Worm (Caenorhabditis elegans) whole organism, late embryonic: ENCODE results near the gene F41G4.13.

Source experiments
- C38D4.7 ChIP-seq: fragments of 200-800 bp; sonication (Bioruptor generic); optimal IDR thresholded peaks from 2 replicates; lab custom pipeline; 2018; ENCODE audit warnings: mild to moderate bottlenecking, missing genetic modification characterization, moderate library complexity, missing compliant biosample characterization
- F13H6.1 ChIP-seq: sonication (generic microtip); optimal IDR thresholded peaks from 2 replicates; lab custom pipeline; 2016; ENCODE audit warnings: missing genetic modification characterization, missing compliant biosample characterization
- K09A11.1 ChIP-seq: sonication (generic microtip); optimal IDR thresholded peaks from 2 replicates; lab custom pipeline; 2017; ENCODE audit warnings: antibody characterized with exemption, mild to moderate bottlenecking, missing genetic modification characterization, missing compliant biosample characterization; ENCODE audit not compliant: insufficient read depth
- T23F11.4 ChIP-seq: fragments of 200-800 bp; sonication (Bioruptor generic); optimal IDR thresholded peaks from 2 replicates; lab custom pipeline; 2018; ENCODE audit warnings: mild to moderate bottlenecking, missing genetic modification characterization, missing compliant biosample characterization
- ahr-1 ChIP-seq: sonication (generic microtip); optimal IDR thresholded peaks from 2 replicates; lab custom pipeline; 2016; ENCODE audit warnings: missing genetic modification characterization, missing compliant biosample characterization
- ama-1 ChIP-seq: fragments of 150-350 bp; optimal IDR thresholded peaks from 2 replicates; lab custom pipeline; 2014
- ceh-14 ChIP-seq: sonication (generic microtip); optimal IDR thresholded peaks from 2 replicates; lab custom pipeline; 2016; ENCODE audit warnings: missing genotype, missing genetic modification characterization, missing compliant biosample characterization
- ceh-19 ChIP-seq: fragments of 200-800 bp; sonication (Bioruptor generic); optimal IDR thresholded peaks from 2 replicates; lab custom pipeline; 2018; ENCODE audit warnings: mild to moderate bottlenecking, missing genetic modification characterization, missing compliant biosample characterization
- ceh-2 ChIP-seq: sonication (generic microtip); optimal IDR thresholded peaks from 2 replicates; lab custom pipeline; 2016; ENCODE audit warnings: missing genotype, missing genetic modification characterization, missing compliant biosample characterization
- ceh-22 ChIP-seq: sonication (generic microtip); optimal IDR thresholded peaks from 2 replicates; lab custom pipeline; 2017; ENCODE audit warnings: missing biosample characterization, missing genetic modification characterization
- ceh-24 ChIP-seq: sonication (generic microtip); optimal IDR thresholded peaks from 2 replicates; lab custom pipeline; 2016; ENCODE audit warnings: mild to moderate bottlenecking, missing genetic modification characterization, missing compliant biosample characterization
- ceh-31 ChIP-seq: sonication (generic microtip); optimal IDR thresholded peaks from 2 replicates; lab custom pipeline; 2016; ENCODE audit warnings: missing genetic modification characterization, missing compliant biosample characterization
- ceh-45 ChIP-seq: fragments of 200-800 bp; sonication (Bioruptor generic); IDR thresholded peaks from 2 replicates; pipeline ENCODE4 v1.3.6; 2022; ENCODE audit warnings: missing genetic modification reagents, missing genetic modification characterization, missing compliant biosample characterization
- ceh-48 ChIP-seq: sonication (generic microtip); optimal IDR thresholded peaks from 2 replicates; lab custom pipeline; 2016; ENCODE audit warnings: missing genetic modification characterization, inconsistent platforms, missing compliant biosample characterization
- ceh-6 ChIP-seq: fragments of 200-800 bp; sonication (Bioruptor generic); optimal IDR thresholded peaks from 2 replicates; lab custom pipeline; 2018; ENCODE audit warnings: mild to moderate bottlenecking, missing genetic modification characterization, missing compliant biosample characterization
- che-1 ChIP-seq: sonication (generic microtip); optimal IDR thresholded peaks from 2 replicates; lab custom pipeline; 2016; ENCODE audit warnings: mild to moderate bottlenecking, missing genetic modification characterization, missing compliant biosample characterization
- dmd-4 ChIP-seq: sonication (generic microtip); optimal IDR thresholded peaks from 2 replicates; lab custom pipeline; 2016; ENCODE audit warnings: borderline replicate concordance, missing genetic modification characterization, missing compliant biosample characterization
- elt-2 ChIP-seq: sonication (generic microtip); optimal IDR thresholded peaks from 2 replicates; lab custom pipeline; 2016; ENCODE audit warnings: missing genetic modification reagents, missing genetic modification characterization, missing compliant biosample characterization
- ets-4 ChIP-seq: sonication (generic microtip); optimal IDR thresholded peaks from 2 replicates; lab custom pipeline; 2016; ENCODE audit warnings: missing genetic modification characterization, missing compliant biosample characterization
- fax-1 ChIP-seq: sonication (generic microtip); optimal IDR thresholded peaks from 2 replicates; lab custom pipeline; 2016; ENCODE audit warnings: missing genotype, missing genetic modification characterization, missing compliant biosample characterization
- fkh-10 ChIP-seq: fragments of 150-350 bp; optimal IDR thresholded peaks from 2 replicates; lab custom pipeline; 2014; ENCODE audit warnings: missing biosample characterization, missing genetic modification reagents, missing genetic modification characterization
- fkh-6 ChIP-seq: sonication (generic microtip); optimal IDR thresholded peaks from 2 replicates; lab custom pipeline; 2016; ENCODE audit warnings: missing genetic modification characterization, missing compliant biosample characterization
- gmeb-2 ChIP-seq: sonication (generic microtip); optimal IDR thresholded peaks from 2 replicates; lab custom pipeline; 2016; ENCODE audit warnings: missing genetic modification characterization, inconsistent platforms, missing compliant biosample characterization
- hlh-13 ChIP-seq: fragments of 200-800 bp; sonication (Bioruptor generic); optimal IDR thresholded peaks from 2 replicates; lab custom pipeline; 2018; ENCODE audit warnings: mild to moderate bottlenecking, missing genetic modification characterization, missing compliant biosample characterization
- lim-6 ChIP-seq: sonication (generic microtip); optimal IDR thresholded peaks from 2 replicates; lab custom pipeline; 2016; ENCODE audit warnings: missing genetic modification characterization, missing compliant biosample characterization
- lin-11 ChIP-seq: fragments of 200-800 bp; sonication (Bioruptor generic); optimal IDR thresholded peaks from 2 replicates; lab custom pipeline; 2018; ENCODE audit warnings: mild to moderate bottlenecking, missing genetic modification characterization, missing compliant biosample characterization
- mec-3 ChIP-seq: sonication (generic microtip); optimal IDR thresholded peaks from 2 replicates; lab custom pipeline; 2016; ENCODE audit warnings: borderline replicate concordance, missing genetic modification characterization, missing compliant biosample characterization
- nhr-11 ChIP-seq: fragments of 150-350 bp; optimal IDR thresholded peaks from 2 replicates; lab custom pipeline; 2014; ENCODE audit warnings: missing biosample characterization, missing genetic modification characterization
- nhr-232 ChIP-seq: sonication (generic microtip); optimal IDR thresholded peaks from 2 replicates; lab custom pipeline; 2016; ENCODE audit warnings: missing genetic modification characterization, missing compliant biosample characterization
- npax-4 ChIP-seq: sonication (generic microtip); optimal IDR thresholded peaks from 2 replicates; lab custom pipeline; 2016; ENCODE audit warnings: missing genetic modification characterization, missing compliant biosample characterization
- odd-2 ChIP-seq: sonication (generic microtip); optimal IDR thresholded peaks from 2 replicates; lab custom pipeline; 2017; ENCODE audit warnings: antibody characterized with exemption, mild to moderate bottlenecking, missing genetic modification characterization, missing compliant biosample characterization
- pag-3 ChIP-seq: sonication (generic microtip); optimal IDR thresholded peaks from 2 replicates; lab custom pipeline; 2016; ENCODE audit warnings: missing compliant biosample characterization, missing genetic modification characterization, borderline replicate concordance
- pha-2 ChIP-seq: sonication (generic microtip); optimal IDR thresholded peaks from 2 replicates; lab custom pipeline; 2017; ENCODE audit warnings: mild to moderate bottlenecking, missing genetic modification characterization, missing compliant biosample characterization
- pros-1 ChIP-seq: fragments of 150-350 bp; optimal IDR thresholded peaks from 2 replicates; lab custom pipeline; 2014; ENCODE audit warnings: missing biosample characterization, missing genetic modification reagents, missing genetic modification characterization
- sdc-2 ChIP-seq: sonication (generic microtip); optimal IDR thresholded peaks from 2 replicates; lab custom pipeline; 2016; ENCODE audit warnings: missing genotype, missing genetic modification characterization, missing compliant biosample characterization
- sox-4 ChIP-seq: sonication (generic microtip); optimal IDR thresholded peaks from 2 replicates; lab custom pipeline; 2017; ENCODE audit warnings: mild to moderate bottlenecking, missing genetic modification characterization, inconsistent platforms, missing compliant biosample characterization
- syd-9 ChIP-seq: sonication (generic microtip); optimal IDR thresholded peaks from 2 replicates; lab custom pipeline; 2016; ENCODE audit warnings: mild to moderate bottlenecking, missing genetic modification characterization, moderate library complexity, missing compliant biosample characterization
- tbx-2 ChIP-seq: sonication (generic microtip); optimal IDR thresholded peaks from 2 replicates; lab custom pipeline; 2016; ENCODE audit warnings: missing genetic modification characterization, missing compliant biosample characterization
- ttx-3 ChIP-seq: sonication (generic microtip); optimal IDR thresholded peaks from 2 replicates; lab custom pipeline; 2016; ENCODE audit warnings: missing genetic modification reagents, missing genetic modification characterization, missing compliant biosample characterization
- zip-5 ChIP-seq: sonication (generic microtip); optimal IDR thresholded peaks from 2 replicates; lab custom pipeline; 2016; ENCODE audit warnings: missing genetic modification characterization, missing compliant biosample characterization
- ztf-16 ChIP-seq: sonication (generic microtip); optimal IDR thresholded peaks from 2 replicates; lab custom pipeline; 2017; ENCODE audit warnings: missing genetic modification characterization, missing compliant biosample characterization

The F41G4.13 gene

DNA sequence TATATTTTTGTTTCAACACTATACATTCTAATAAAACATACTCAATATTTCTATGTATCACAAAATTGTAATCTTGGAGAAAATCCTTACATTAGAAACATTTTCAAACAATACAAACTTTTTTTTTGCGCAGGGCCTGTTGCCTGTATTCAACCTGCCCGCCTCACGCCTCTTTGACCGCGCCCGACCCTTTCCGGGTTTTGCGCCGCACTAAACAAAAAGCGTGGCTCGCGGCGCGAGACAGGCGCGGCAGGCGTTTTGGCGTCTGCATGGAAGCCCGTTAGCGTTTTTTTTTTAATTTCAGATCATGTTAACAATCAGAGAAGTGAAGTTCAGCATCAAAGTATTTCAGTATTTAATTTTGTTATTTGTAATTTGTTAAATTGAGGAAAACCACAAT lies 8.3 kb upstream of the F41G4.13 start:
- TF ChIP-seq gmeb-2 (tag; lab: Kevin White, UChicago), result no peak
- TF ChIP-seq ceh-6 (GFP tag; lab: Kevin White, UChicago), result no peak
- TF ChIP-seq K09A11.1 (tag; lab: Kevin White, UChicago), result no peak
- TF ChIP-seq pag-3 (tag; lab: Kevin White, UChicago), result no peak
- TF ChIP-seq fkh-10, result no peak
- no peak for TF ChIP-seq ama-1 (lab: Kevin White, UChicago)
- TF ChIP-seq hlh-13 (GFP tag; lab: Kevin White, UChicago), result no peak
- no peak for TF ChIP-seq ceh-45 (GFP tag; lab: Robert Waterston, UW)
- TF ChIP-seq, all 69 proteins: peak for 0

DNA sequence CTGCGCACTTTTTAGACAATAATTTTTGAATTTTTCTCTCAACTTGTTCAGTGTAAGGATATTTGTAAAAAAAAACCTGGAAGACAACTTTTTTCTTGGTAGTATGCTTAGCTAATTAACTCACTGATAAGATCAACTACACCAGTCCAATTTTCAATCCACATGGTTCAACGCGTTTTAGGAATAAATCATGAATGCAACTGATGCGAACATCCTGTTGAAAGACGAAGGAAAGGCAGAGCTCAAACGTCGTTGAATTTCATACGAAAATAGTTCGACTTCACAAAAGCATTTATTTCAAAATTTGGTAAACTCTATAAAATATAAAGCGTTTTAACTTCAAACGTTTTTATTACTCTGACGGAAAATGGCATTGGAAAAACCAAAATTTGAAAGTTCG lies 6.1 kb upstream of the F41G4.13 start, which contains the start of gene dyla-1:
TSS of gene dyla-1 (plus strand) at position 301 of the 400 bp plus-strand sequence.
- TF ChIP-seq fax-1, result no peak
- no peak for TF ChIP-seq ceh-24 (tag; lab: Kevin White, UChicago)
- no peak for TF ChIP-seq tbx-2 (tag; lab: Kevin White, UChicago)
- no peak for TF ChIP-seq lin-11 (tag; lab: Kevin White, UChicago)
- TF ChIP-seq ceh-14 (tag; lab: Kevin White, UChicago), result no peak
- TF ChIP-seq ceh-2 (tag; lab: Kevin White, UChicago), result no peak
- TF ChIP-seq elt-2 (tag; lab: Kevin White, UChicago), result no peak
- no peak for TF ChIP-seq lim-6
- TF ChIP-seq T23F11.4 (GFP tag; lab: Kevin White, UChicago), result no peak
- TF ChIP-seq nhr-11 (tag; lab: Kevin White, UChicago), result no peak
- no peak for TF ChIP-seq hlh-13 (GFP tag; lab: Kevin White, UChicago)
- no peak for TF ChIP-seq odd-2 (tag; lab: Kevin White, UChicago)
- no peak for TF ChIP-seq zip-5 (tag; lab: Kevin White, UChicago)
- TF ChIP-seq C38D4.7 (GFP tag; lab: Kevin White, UChicago), result no peak
- TF ChIP-seq ztf-16 (tag; lab: Kevin White, UChicago), result no peak
- TF ChIP-seq ttx-3, result no peak
- TF ChIP-seq, all 69 proteins: peak for 0

DNA sequence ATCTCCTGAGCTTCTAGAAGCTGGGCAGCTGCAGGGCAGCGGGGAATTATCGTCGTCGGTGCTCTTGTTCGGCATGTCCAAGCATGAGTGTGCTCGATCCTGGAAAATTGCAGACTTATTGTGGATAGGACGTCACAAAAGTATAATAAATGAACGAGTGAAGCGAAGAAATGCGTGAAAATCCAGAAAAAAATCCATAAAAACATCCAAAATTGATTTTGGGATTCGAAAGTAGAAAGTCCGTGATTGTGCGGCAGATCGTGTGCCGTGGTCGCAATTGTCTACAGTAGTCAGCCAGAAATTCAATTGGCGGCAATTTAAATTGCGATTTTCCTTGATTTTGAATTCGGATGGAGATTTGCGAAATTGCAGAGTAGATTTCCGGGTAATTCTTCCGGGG lies 1.7 kb upstream of the F41G4.13 start, which contains the start of gene F41G4.7:
TSS of gene F41G4.7 (minus strand) at position 101 of the 400 bp plus-strand sequence.
- TF ChIP-seq sdc-2 (tag; lab: Kevin White, UChicago) (no peak), fkh-10 (no peak), ahr-1 (no peak), ceh-6 (GFP tag; lab: Kevin White, UChicago) (no peak), npax-4 (tag; lab: Kevin White, UChicago) (no peak), che-1 (tag; lab: Kevin White, UChicago) (no peak), pros-1 (tag; lab: Kevin White, UChicago) (no peak), ceh-48 (tag; lab: Kevin White, UChicago) (no peak), ets-4 (tag; lab: Kevin White, UChicago) (no peak), elt-2 (tag; lab: Kevin White, UChicago) (no peak)

DNA sequence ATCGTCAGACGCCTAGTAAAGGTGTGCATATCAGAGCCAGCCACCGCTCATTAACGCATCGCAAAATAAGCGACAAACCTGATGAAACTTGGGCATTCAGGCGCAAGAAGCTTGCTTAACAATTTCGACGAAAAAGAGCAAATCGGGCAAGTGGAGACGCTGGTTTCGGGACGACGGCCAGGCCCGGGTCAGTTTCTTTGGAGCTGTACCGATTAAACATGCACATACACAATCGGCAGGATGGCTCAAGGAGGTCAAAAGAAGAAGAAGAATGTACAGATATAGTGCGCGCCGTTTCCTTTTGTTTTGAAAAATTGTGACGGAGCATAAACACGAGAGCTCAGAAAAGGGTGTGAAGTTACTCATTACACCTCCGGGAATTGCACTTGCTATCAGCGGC lies 8.1 kb downstream of the F41G4.13 start:
- TF ChIP-seq ceh-31 (tag; lab: Kevin White, UChicago) (peak; percentile 58), dmd-4 (tag; lab: Kevin White, UChicago) (no peak)

DNA sequence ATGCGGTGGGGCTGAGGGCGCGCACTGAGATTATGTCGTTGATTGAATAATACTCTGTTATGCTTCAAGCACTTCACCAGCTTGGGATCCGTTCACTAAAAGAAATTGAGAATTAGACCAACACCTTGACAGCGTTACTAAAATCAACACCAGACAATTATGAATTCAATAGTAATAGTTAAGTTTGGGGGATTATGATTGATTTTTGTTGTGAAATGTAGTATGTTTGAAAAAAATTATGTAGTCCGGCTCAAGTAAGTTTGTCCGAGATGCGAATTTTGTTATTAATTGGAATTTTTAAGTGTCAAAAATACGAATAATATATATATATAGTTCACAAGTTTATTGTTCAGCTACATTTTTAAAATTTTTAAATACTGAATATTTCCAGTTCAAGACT lies 9.2 kb downstream of the F41G4.13 start, which contains the start of gene sto-5:
TSS of gene sto-5 (minus strand) at position 101 of the 400 bp plus-strand sequence.
- no peak for TF ChIP-seq syd-9 (tag; lab: Kevin White, UChicago)
- no peak for TF ChIP-seq ttx-3
- TF ChIP-seq F13H6.1 (tag; lab: Kevin White, UChicago), result no peak
- TF ChIP-seq C38D4.7 (GFP tag; lab: Kevin White, UChicago), result no peak
- no peak for TF ChIP-seq pha-2 (tag; lab: Kevin White, UChicago)
- TF ChIP-seq zip-5 (tag; lab: Kevin White, UChicago), result no peak
- TF ChIP-seq ceh-14 (tag; lab: Kevin White, UChicago), result no peak
- TF ChIP-seq mec-3 (tag; lab: Kevin White, UChicago), result no peak
- no peak for TF ChIP-seq npax-4 (tag; lab: Kevin White, UChicago)
- TF ChIP-seq nhr-232 (tag; lab: Kevin White, UChicago), result no peak
- no peak for TF ChIP-seq sox-4
- no peak for TF ChIP-seq fkh-6 (tag; lab: Kevin White, UChicago)
- no peak for TF ChIP-seq ceh-48 (tag; lab: Kevin White, UChicago)
- TF ChIP-seq ceh-22, result no peak
- TF ChIP-seq pros-1 (tag; lab: Kevin White, UChicago), result no peak
- TF ChIP-seq ceh-19 (GFP tag; lab: Kevin White, UChicago), result no peak
